Worm (Caenorhabditis elegans): ENCODE measurements around the gene T24D5.6.

T24D5.6 gene

DNA sequence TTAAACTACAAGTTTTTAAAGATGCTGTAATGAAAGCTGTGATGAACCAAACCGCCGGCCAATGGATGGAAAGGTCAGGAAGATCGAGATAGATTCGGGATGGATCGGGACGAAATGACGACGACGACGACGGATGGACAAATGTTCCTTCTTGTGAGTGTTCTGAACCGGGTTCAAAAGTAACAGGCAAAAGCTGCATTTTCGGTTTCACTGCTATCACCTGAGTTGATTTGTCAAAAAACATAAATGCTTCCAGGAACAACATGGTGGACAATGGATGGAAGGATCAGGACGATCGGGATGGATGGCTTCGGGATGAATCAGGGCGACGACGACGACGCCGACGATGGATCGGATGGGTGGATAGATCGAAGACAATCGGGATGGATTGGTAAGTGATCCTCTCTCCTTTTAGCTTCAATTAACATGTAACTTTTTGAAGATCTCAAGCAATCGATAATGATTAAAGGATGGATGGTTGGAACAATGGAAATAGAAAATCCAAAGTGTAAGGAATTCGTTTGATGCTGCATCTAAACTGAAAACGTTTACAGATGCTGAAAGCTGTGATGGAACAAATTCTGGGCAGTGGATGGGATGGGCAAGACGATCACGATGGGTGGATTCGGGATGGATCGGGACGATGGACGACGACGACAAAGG lies at the start of gene T24D5.6, which contains the start of gene R09A8.9:
Gene T24D5.6, plus strand, starts transcription at position 301 of the 663 bp plus-strand sequence.
Gene R09A8.9, plus strand, starts transcription at position 613 of the 663 bp plus-strand sequence.
- TF ChIP-seq crh-2 (tag; optimal IDR thresholded peaks at IDR 0.05): no peak
- TF ChIP-seq C34F6.9 (tag; optimal IDR thresholded peaks at IDR 0.05): no peak
- no peak for TF ChIP-seq aly-2 (tag; optimal IDR thresholded peaks at IDR 0.05)
- no peak for TF ChIP-seq ZK546.5 (tag; optimal IDR thresholded peaks at IDR 0.05)
- TF ChIP-seq elt-1 (tag; optimal IDR thresholded peaks at IDR 0.05): no peak
- no peak for TF ChIP-seq unc-39 (tag; optimal IDR thresholded peaks at IDR 0.05)
- no peak for TF ChIP-seq nhr-11 (tag; optimal IDR thresholded peaks at IDR 0.05)
- no peak for TF ChIP-seq unc-62 (GFP tag; optimal IDR thresholded peaks at IDR 0.05)
- TF ChIP-seq nhr-23 (tag; optimal IDR thresholded peaks at IDR 0.05): no peak
- TF ChIP-seq nhr-25 (tag; optimal IDR thresholded peaks at IDR 0.05): no peak
- no peak for TF ChIP-seq lsy-2 (tag; optimal IDR thresholded peaks at IDR 0.05)
- TF ChIP-seq nhr-77 (tag; optimal IDR thresholded peaks at IDR 0.05): no peak
- TF ChIP-seq snpc-4 (tag; optimal IDR thresholded peaks at IDR 0.05): no peak
- no peak for TF ChIP-seq mdl-1 (tag; optimal IDR thresholded peaks at IDR 0.05)
- TF ChIP-seq ztf-1 (GFP tag; conservative IDR thresholded peaks at IDR 0.05): no peak
- TF ChIP-seq egl-27 (tag; optimal IDR thresholded peaks at IDR 0.05): no peak
- no peak for TF ChIP-seq unc-55 (GFP tag; optimal IDR thresholded peaks at IDR 0.05)
- no peak for TF ChIP-seq nhr-12 (tag; optimal IDR thresholded peaks at IDR 0.05)
- no peak for TF ChIP-seq nhr-237 (tag; optimal IDR thresholded peaks at IDR 0.05)
- TF ChIP-seq ceh-16 (tag; optimal IDR thresholded peaks at IDR 0.05): no peak

DNA sequence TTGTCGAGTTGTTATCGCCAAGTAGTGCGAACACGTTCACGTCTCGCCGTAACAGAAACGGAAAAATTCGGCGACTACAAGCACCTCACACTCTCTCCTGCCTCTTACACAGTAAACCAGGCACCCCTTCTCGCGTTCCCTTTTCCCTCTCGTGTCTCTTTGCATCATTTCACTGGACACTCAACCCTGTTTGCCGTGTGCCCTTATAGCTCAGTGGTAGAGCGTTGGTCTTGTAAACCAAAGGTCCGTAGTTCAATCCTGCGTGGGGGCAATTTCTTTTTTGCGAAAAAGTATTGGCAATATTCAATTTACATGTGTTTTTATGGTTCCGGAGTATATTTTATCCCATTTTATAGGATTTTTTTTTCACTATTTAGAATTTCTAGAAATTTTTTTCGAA lies 39.8 kb upstream of the T24D5.6 start:
- TF ChIP-seq nhr-129 (tag; optimal IDR thresholded peaks at IDR 0.05) (peak; percentile 88), nhr-21 (tag; optimal IDR thresholded peaks at IDR 0.05) (peak; percentile 62), aly-2 (tag; optimal IDR thresholded peaks at IDR 0.05) (no peak), nhr-12 (tag; optimal IDR thresholded peaks at IDR 0.05) (peak; percentile 16), crh-2 (tag; optimal IDR thresholded peaks at IDR 0.05) (peak; percentile 72), unc-55 (GFP tag; optimal IDR thresholded peaks at IDR 0.05) (peak; percentile 75), sma-3 (GFP tag; optimal IDR thresholded peaks at IDR 0.05) (no peak), F13H6.1 (tag; optimal IDR thresholded peaks at IDR 0.05) (peak; percentile 74), snpc-4 (tag; optimal IDR thresholded peaks at IDR 0.05) (no peak), nhr-77 (tag; optimal IDR thresholded peaks at IDR 0.05) (no peak), sem-4 (tag; optimal IDR thresholded peaks at IDR 0.05) (peak; percentile 33), nhr-237 (tag; optimal IDR thresholded peaks at IDR 0.05) (no peak), elt-3 (tag; optimal IDR thresholded peaks at IDR 0.05) (no peak), zag-1 (tag; optimal IDR thresholded peaks at IDR 0.05) (peak; percentile 18), ztf-1 (GFP tag; conservative IDR thresholded peaks at IDR 0.05) (no peak), mab-5 (tag; optimal IDR thresholded peaks at IDR 0.05) (peak; percentile 29), lin-11 (tag; optimal IDR thresholded peaks at IDR 0.05) (peak; percentile 44), peb-1 (tag; optimal IDR thresholded peaks at IDR 0.05) (no peak), fos-1 (tag; optimal IDR thresholded peaks at IDR 0.05) (peak; percentile 54), gmeb-1 (tag; optimal IDR thresholded peaks at IDR 0.05) (peak; percentile 68), ceh-16 (tag; optimal IDR thresholded peaks at IDR 0.05) (no peak), blmp-1 (tag; optimal IDR thresholded peaks at IDR 0.05; ENCODE audit: insufficient read depth) (no peak), alr-1 (tag; optimal IDR thresholded peaks at IDR 0.05) (no peak), Y55F3AM.14 (GFP tag; optimal IDR thresholded peaks at IDR 0.05) (peak; percentile 28), C34F6.9 (tag; optimal IDR thresholded peaks at IDR 0.05) (peak; percentile 54), nhr-25 (tag; optimal IDR thresholded peaks at IDR 0.05) (no peak), lin-39 (tag; optimal IDR thresholded peaks at IDR 0.05) (no peak), ztf-4 (tag; optimal IDR thresholded peaks at IDR 0.05) (no peak), ztf-11 (tag; optimal IDR thresholded peaks at IDR 0.05) (no peak), nhr-23 (tag; optimal IDR thresholded peaks at IDR 0.05) (no peak), unc-62 (GFP tag; optimal IDR thresholded peaks at IDR 0.05) (no peak), lsy-2 (tag; optimal IDR thresholded peaks at IDR 0.05) (peak in 1 of 2 experiments; percentile 52), mbf-1 (tag; optimal IDR thresholded peaks at IDR 0.05) (no peak), ceh-82 (tag; optimal IDR thresholded peaks at IDR 0.05) (no peak), egl-27 (tag; optimal IDR thresholded peaks at IDR 0.05) (peak; percentile 66), nhr-11 (tag; optimal IDR thresholded peaks at IDR 0.05) (no peak), skn-1 (tag; optimal IDR thresholded peaks at IDR 0.05) (no peak), unc-39 (tag; optimal IDR thresholded peaks at IDR 0.05) (no peak), nhr-10 (tag; optimal IDR thresholded peaks at IDR 0.05) (no peak), mdl-1 (tag; optimal IDR thresholded peaks at IDR 0.05) (peak in 1 of 2 experiments; percentile 24), ama-1 (optimal IDR thresholded peaks at IDR 0.05) (no peak), nhr-6 (tag; optimal IDR thresholded peaks at IDR 0.05) (peak; percentile 26), dmd-4 (tag; optimal IDR thresholded peaks at IDR 0.05) (no peak), elt-1 (tag; optimal IDR thresholded peaks at IDR 0.05) (no peak), R02D3.7 (tag; optimal IDR thresholded peaks at IDR 0.05) (no peak), ZK546.5 (tag; optimal IDR thresholded peaks at IDR 0.05) (no peak), sma-9 (GFP tag; optimal IDR thresholded peaks at IDR 0.05) (peak; percentile 86), sma-9 (tag; optimal IDR thresholded peaks at IDR 0.05) (no peak), lin-13 (GFP tag; optimal IDR thresholded peaks at IDR 0.05) (peak; percentile 51)
